Fruit fly (Drosophila melanogaster) whole organism, wandering third instar larva: Measurements from ENCODE around the gene CG13481.

Experiments
- GATAd ChIP-seq: sonication (Bioruptor generic); optimal IDR thresholded peaks from 2 replicates; lab custom pipeline; 2016; ENCODE audit warnings: missing biosample characterization, missing genetic modification characterization
- br ChIP-seq: fragments of 200-800 bp; sonication (Bioruptor generic); optimal IDR thresholded peaks from 2 replicates; lab custom pipeline; 2016; ENCODE audit warnings: missing biosample characterization, missing genetic modification characterization
- h ChIP-seq: fragments of 200-800 bp; sonication (Bioruptor generic); optimal IDR thresholded peaks from 3 replicates; lab custom pipeline; 2016; ENCODE audit warnings: missing biosample characterization, mild to moderate bottlenecking, missing genetic modification characterization
- pan ChIP-seq: fragments of >200 bp; optimal IDR thresholded peaks from 2 replicates; lab custom pipeline; 2017
- psq ChIP-seq: fragments of 200-800 bp; sonication (Bioruptor generic); optimal IDR thresholded peaks from 3 replicates; lab custom pipeline; 2017; ENCODE audit warnings: missing biosample characterization, mild to moderate bottlenecking, missing genetic modification characterization, moderate library complexity

DNA sequence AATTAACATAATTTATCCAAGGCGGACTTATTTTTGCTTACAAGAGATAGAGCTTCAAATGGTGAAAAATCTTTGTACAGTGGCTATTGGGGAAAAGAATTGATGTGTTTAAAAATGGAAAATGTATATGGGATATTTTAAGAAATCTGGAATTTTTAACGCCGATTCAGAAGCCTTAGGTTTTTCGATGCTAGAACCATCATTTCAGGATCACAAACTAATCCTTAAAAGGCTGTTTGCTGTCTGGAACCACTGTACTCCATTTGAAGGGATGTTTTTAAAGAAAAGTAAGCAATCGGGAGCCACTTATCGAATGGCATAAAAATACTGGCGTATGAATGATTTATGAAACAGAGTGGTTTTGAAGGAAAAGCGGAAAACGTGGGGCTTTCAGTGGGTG is 48.9 kb downstream of the CG13481 start:
- no peak for TF ChIP-seq GATAd
- TF ChIP-seq pan (lab: Kevin White, UChicago): no peak
- no peak for TF ChIP-seq br (GFP tag; lab: Kevin White, UChicago)
- no peak for TF ChIP-seq h (GFP tag; lab: Kevin White, UChicago)
- TF ChIP-seq psq (GFP tag; lab: Kevin White, UChicago): no peak
